Worm (Caenorhabditis elegans): Measurements from ENCODE around the gene C18A11.4.
A peak's percentile ranks its signal among the peaks of the same experiment; 100 is the strongest.

The C18A11.4 gene

ce11 chrX:8083919-8084318 is 38.6 kb downstream of the C18A11.4 start, which contains the start of gene K07E3.4 (continued):
- TF ChIP-seq atf-7 (tag; optimal IDR thresholded peaks at IDR 0.05) = peak; percentile 54
- no peak for TF ChIP-seq akir-1 (GFP tag; optimal IDR thresholded peaks at IDR 0.05)
- peak; percentile 62 for TF ChIP-seq chd-7 (tag; optimal IDR thresholded peaks at IDR 0.05)
- peak; percentile 47; the same call in 1 of the 2 replicates for TF ChIP-seq lir-1 (GFP tag; conservative IDR thresholded peaks at IDR 0.05)
- TF ChIP-seq lin-26 (GFP tag; IDR thresholded peaks at IDR 0.05) = peak; percentile 68; the same call in 1 of the 2 replicates
- no peak for TF ChIP-seq nfya-1 (tag; optimal IDR thresholded peaks at IDR 0.05; ENCODE audit: borderline replicate concordance, insufficient read depth)
- peak; percentile 9 for TF ChIP-seq ZK185.1 (tag; optimal IDR thresholded peaks at IDR 0.05; ENCODE audit: poor library complexity, severe bottlenecking)
- TF ChIP-seq ceh-79 (tag; optimal IDR thresholded peaks at IDR 0.05) = no peak
- 0 out of 2 replicates have a peak, but pooled peaks have one; percentile 23 for TF ChIP-seq Y53G8AR.9 (GFP tag; conservative IDR thresholded peaks at IDR 0.05)
- TF ChIP-seq cebp-1 (GFP tag; IDR thresholded peaks at IDR 0.05) = peak; percentile 28; the same call in 1 of the 2 replicates
- TF ChIP-seq cebp-1 (tag; optimal IDR thresholded peaks at IDR 0.05) = peak; percentile 76
- peak; percentile 19 for TF ChIP-seq tlf-1 (GFP tag; optimal IDR thresholded peaks at IDR 0.05)
- no peak for TF ChIP-seq T07F8.4 (tag; optimal IDR thresholded peaks at IDR 0.05)
- no peak for TF ChIP-seq mel-28 (tag; optimal IDR thresholded peaks at IDR 0.05; ENCODE audit: borderline replicate concordance)
- TF ChIP-seq ztf-22 (GFP tag; optimal IDR thresholded peaks at IDR 0.05) = peak; percentile 77
- no peak for TF ChIP-seq F57C9.4 (tag; optimal IDR thresholded peaks at IDR 0.05)
- peak; percentile 55; the same call in 1 of the 2 replicates for TF ChIP-seq hmg-1.2 (GFP tag; IDR thresholded peaks at IDR 0.05)
- TF ChIP-seq snpc-4 (GFP tag; optimal IDR thresholded peaks at IDR 0.05) = no peak
- TF ChIP-seq snpc-4 (tag; optimal IDR thresholded peaks at IDR 0.05) = no peak

ce11 chrX:8084669-8085068 is 39.4 kb downstream of the C18A11.4 start:
- TF ChIP-seq tlf-1 (GFP tag; optimal IDR thresholded peaks at IDR 0.05) = no peak

- TF ChIP-seq egrh-3 (GFP tag; IDR thresholded peaks at IDR 0.05) = no peak
- no peak for TF ChIP-seq lin-40 (tag; optimal IDR thresholded peaks at IDR 0.05)
- no peak for TF ChIP-seq hlh-26 (GFP tag; conservative IDR thresholded peaks at IDR 0.05)
- no peak for TF ChIP-seq aptf-3 (GFP tag; IDR thresholded peaks at IDR 0.05)
Observed at ce11 chrX:8086450-8086724, 41.1 kb downstream of the C18A11.4 start, which contains the start of gene dao-3. dao-3 (minus strand) TSS chrX:8086550.

- TF ChIP-seq B0035.1 (tag; optimal IDR thresholded peaks at IDR 0.05) = no peak
- 0 out of 2 replicates have a peak, but pooled peaks have one; percentile 17 for TF ChIP-seq nfyb-1 (GFP tag; IDR thresholded peaks at IDR 0.05)
- TF ChIP-seq mcd-1 (GFP tag; IDR thresholded peaks at IDR 0.05) = 0 out of 2 replicates have a peak, but pooled peaks have one; percentile 10
- no peak for TF ChIP-seq ceh-100 (GFP tag; IDR thresholded peaks at IDR 0.05)
- 0 out of 2 replicates have a peak, but pooled peaks have one; percentile 10 for TF ChIP-seq hmg-20 (GFP tag; IDR thresholded peaks at IDR 0.05)
- TF ChIP-seq hlh-26 (GFP tag; conservative IDR thresholded peaks at IDR 0.05) = no peak
- peak; percentile 9 for TF ChIP-seq chd-7 (tag; optimal IDR thresholded peaks at IDR 0.05)
- peak; percentile 13 for TF ChIP-seq atf-7 (tag; optimal IDR thresholded peaks at IDR 0.05)
- 0 out of 2 replicates have a peak, but pooled peaks have one; percentile 18 for TF ChIP-seq let-526 (GFP tag; IDR thresholded peaks at IDR 0.05)
- TF ChIP-seq snpc-3.4 (tag; optimal IDR thresholded peaks at IDR 0.05) = no peak
- peak; percentile 66; the same call in 1 of the 2 replicates for TF ChIP-seq Y53G8AR.9 (GFP tag; conservative IDR thresholded peaks at IDR 0.05)
- TF ChIP-seq B0336.3 (GFP tag; IDR thresholded peaks at IDR 0.05) = peak; percentile 64; the same call in 1 of the 2 replicates
- TF ChIP-seq ekl-4 (GFP tag; IDR thresholded peaks at IDR 0.05) = peak; percentile 39; the same call in 1 of the 2 replicates
- TF ChIP-seq madf-8 (GFP tag; conservative IDR thresholded peaks at IDR 0.05) = no peak
- no peak for TF ChIP-seq ztf-26 (tag; optimal IDR thresholded peaks at IDR 0.05)
- TF ChIP-seq repo-1 (tag; optimal IDR thresholded peaks at IDR 0.05) = peak; percentile 54
- TF ChIP-seq K11D2.4 (GFP tag; IDR thresholded peaks at IDR 0.05) = peak; percentile 29; the same call in 1 of the 2 replicates
- no peak for TF ChIP-seq dox-1 (GFP tag; IDR thresholded peaks at IDR 0.05)
- 0 out of 2 replicates have a peak, but pooled peaks have one; percentile 9 for TF ChIP-seq ceh-40 (GFP tag; IDR thresholded peaks at IDR 0.05)
Observed at ce11 chrX:8086725-8087641, 41.7 kb downstream of the C18A11.4 start.
